Fruit fly (Drosophila melanogaster): ENCODE measurements around the gene OS9.

DNA sequence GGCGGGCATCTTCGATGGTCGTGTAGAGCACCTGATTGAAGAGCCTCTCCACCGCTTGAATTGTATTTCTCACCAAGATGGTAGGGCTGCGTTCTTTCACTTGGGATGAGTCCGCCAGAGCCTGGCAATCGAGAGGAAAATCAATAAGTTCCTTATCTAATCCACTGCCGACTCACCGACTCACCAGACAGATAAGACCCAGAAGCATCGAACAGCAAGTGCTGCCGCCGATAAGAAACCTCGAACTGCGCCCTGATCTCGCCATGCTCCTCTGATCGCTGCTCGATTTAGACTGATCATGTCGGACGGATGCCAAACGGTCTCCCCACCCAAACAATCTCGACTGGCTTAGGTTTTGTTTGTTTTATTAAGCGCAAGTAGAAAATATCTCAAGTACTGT, 1.1 kb upstream of the OS9 start, which contains the start of gene Hf:
- TF ChIP-seq CG11617 (GFP tag; optimal IDR thresholded peaks at IDR 0.05), result no peak
- TF ChIP-seq kay (GFP tag; ENCODE audit: borderline replicate concordance), result no peak
- no peak for TF ChIP-seq CG5204 (GFP tag; optimal IDR thresholded peaks at IDR 0.05)
- TF ChIP-seq CG14711 (tag; optimal IDR thresholded peaks at IDR 0.05), result no peak
